Worm (Caenorhabditis elegans) whole organism, L1 larva: ENCODE data around the gene srh-127.

ENCODE experiments used
- C16A3.4 ChIP-seq: fragments of 150-350 bp; optimal IDR thresholded peaks from 2 replicates; lab custom pipeline; 2014; ENCODE audit warnings: missing biosample characterization, missing genetic modification characterization
- aha-1 ChIP-seq: fragments of 150-350 bp; optimal IDR thresholded peaks from 2 replicates; lab custom pipeline; 2014; ENCODE audit warnings: missing biosample characterization, missing genetic modification characterization
- ama-1 ChIP-seq: fragments of 150-350 bp; optimal IDR thresholded peaks from 2 replicates; lab custom pipeline; 2014
- ceh-8 ChIP-seq: fragments of 200-800 bp; sonication (Bioruptor generic); optimal IDR thresholded peaks from 2 replicates; lab custom pipeline; 2018; ENCODE audit warnings: mild to moderate bottlenecking, missing genetic modification characterization, moderate library complexity, missing compliant biosample characterization
- ceh-82 ChIP-seq, 3 experiments: fragments of 150-350 bp in 1 of 3; sonication (generic microtip) in 2 of 3; optimal IDR thresholded peaks; 2 replicates each; lab custom pipeline; 2014 to 2017; ENCODE audit warnings: missing biosample characterization in 3 of 3, missing genetic modification characterization in 3 of 3
- ceh-90 ChIP-seq: sonication (generic microtip); optimal IDR thresholded peaks from 2 replicates; lab custom pipeline; 2016; ENCODE audit warnings: missing genetic modification characterization, missing compliant biosample characterization
- dpl-1 ChIP-seq, 3 experiments: fragments of 150-350 bp in 2 of 3; sonication (generic microtip) in 1 of 3; optimal IDR thresholded peaks; 2 replicates each; lab custom pipeline; 2014 to 2017; ENCODE audit warnings: missing biosample characterization in 3 of 3, missing genetic modification characterization in 3 of 3, missing genetic modification reagents in 3 of 3
- efl-1 ChIP-seq, 4 experiments: fragments of 150-350 bp; optimal IDR thresholded peaks in 3 of 4; peaks in 1 of 4; 1 replicate in 1 of 4; 2 replicates in 3 of 4; lab custom pipeline; 2014; ENCODE audit warnings: missing biosample characterization in 2 of 4, missing genetic modification characterization in 2 of 4, missing genetic modification reagents in 2 of 4
- egl-27 ChIP-seq, 2 experiments: fragments of 150-350 bp in 1 of 2; sonication (generic microtip); optimal IDR thresholded peaks; 3 replicates each; lab custom pipeline; 2017 to 2018; ENCODE audit warnings: missing biosample characterization in 2 of 2, missing genetic modification characterization in 2 of 2, missing genetic modification reagents in 2 of 2
- elt-2 ChIP-seq: sonication (generic microtip); optimal IDR thresholded peaks from 2 replicates; lab custom pipeline; 2016; ENCODE audit warnings: missing genetic modification characterization, mild to moderate bottlenecking, inconsistent platforms, missing compliant biosample characterization, missing genetic modification reagents
- fkh-10 ChIP-seq: sonication (generic microtip); optimal IDR thresholded peaks from 2 replicates; lab custom pipeline; 2017; ENCODE audit warnings: missing biosample characterization, missing genetic modification reagents, missing genetic modification characterization
- grh-1 ChIP-seq: fragments of 200-800 bp; sonication (Bioruptor generic); IDR thresholded peaks from 2 replicates; pipeline ENCODE4 v1.3.6; 2022; ENCODE audit warnings: missing genetic modification reagents, missing genetic modification characterization, missing compliant biosample characterization
- irx-1 ChIP-seq: sonication (generic microtip); optimal IDR thresholded peaks from 2 replicates; lab custom pipeline; 2016; ENCODE audit warnings: missing genetic modification characterization, missing compliant biosample characterization
- jun-1 ChIP-seq: fragments of 150-350 bp; optimal IDR thresholded peaks from 2 replicates; lab custom pipeline; 2014; ENCODE audit warnings: missing biosample characterization, missing genetic modification reagents, missing genetic modification characterization
- lin-35 ChIP-seq, 2 experiments: fragments of 150-350 bp; optimal IDR thresholded peaks; 2 replicates each; lab custom pipeline; 2014; ENCODE audit warnings: missing biosample characterization in 2 of 2, missing genetic modification characterization in 2 of 2, missing genetic modification reagents in 2 of 2
- lin-39 ChIP-seq: fragments of 150-350 bp; optimal IDR thresholded peaks from 2 replicates; lab custom pipeline; 2014; ENCODE audit warnings: missing biosample characterization, missing genetic modification reagents, missing genetic modification characterization
- lir-3 ChIP-seq: sonication (generic microtip); optimal IDR thresholded peaks from 2 replicates; lab custom pipeline; 2016; ENCODE audit warnings: mild to moderate bottlenecking, missing genetic modification characterization, moderate library complexity, missing compliant biosample characterization; ENCODE audit not compliant: poor library complexity
- lsy-2 ChIP-seq, 2 experiments: fragments of 150-350 bp; optimal IDR thresholded peaks; 2 replicates each; lab custom pipeline; 2014; ENCODE audit warnings: missing biosample characterization in 2 of 2, missing genetic modification characterization in 2 of 2
- nhr-20 ChIP-seq: sonication (generic microtip); optimal IDR thresholded peaks from 2 replicates; lab custom pipeline; 2016; ENCODE audit warnings: mild to moderate bottlenecking, missing genetic modification characterization, missing compliant biosample characterization
- nhr-28 ChIP-seq: fragments of 150-350 bp; optimal IDR thresholded peaks from 2 replicates; lab custom pipeline; 2014; ENCODE audit warnings: missing biosample characterization, missing genetic modification characterization
- nhr-71 ChIP-seq: sonication (generic microtip); optimal IDR thresholded peaks from 2 replicates; lab custom pipeline; 2016; ENCODE audit warnings: mild to moderate bottlenecking, missing genetic modification characterization, moderate library complexity, missing compliant biosample characterization
- nhr-77 ChIP-seq: fragments of 150-350 bp; optimal IDR thresholded peaks from 2 replicates; lab custom pipeline; 2014; ENCODE audit warnings: missing biosample characterization, missing genetic modification characterization
- pqm-1 ChIP-seq: sonication (generic microtip); optimal IDR thresholded peaks from 3 replicates; lab custom pipeline; 2017; ENCODE audit warnings: missing biosample characterization, missing genetic modification characterization
- rnt-1 ChIP-seq: sonication (generic microtip); optimal IDR thresholded peaks from 2 replicates; lab custom pipeline; 2016; ENCODE audit warnings: mild to moderate bottlenecking, missing genetic modification characterization, moderate library complexity, missing compliant biosample characterization
- skn-1 ChIP-seq: fragments of 150-350 bp; optimal IDR thresholded peaks from 2 replicates; lab custom pipeline; 2014; ENCODE audit warnings: missing biosample characterization, missing genetic modification characterization
- snpc-4 ChIP-seq: fragments of 150-350 bp; optimal IDR thresholded peaks from 2 replicates; lab custom pipeline; 2014; ENCODE audit warnings: missing biosample characterization, missing genetic modification characterization
- sup-37 ChIP-seq: fragments of 200-800 bp; sonication (Bioruptor generic); optimal IDR thresholded peaks from 2 replicates; lab custom pipeline; 2018; ENCODE audit warnings: mild to moderate bottlenecking, missing genetic modification characterization, missing compliant biosample characterization
- tbx-2 ChIP-seq: sonication (generic microtip); optimal IDR thresholded peaks from 2 replicates; lab custom pipeline; 2016; ENCODE audit warnings: missing genetic modification characterization, missing compliant biosample characterization
- tlp-1 ChIP-seq: fragments of 150-350 bp; optimal IDR thresholded peaks from 2 replicates; lab custom pipeline; 2014; ENCODE audit warnings: missing biosample characterization, missing genetic modification characterization
- unc-62 ChIP-seq: fragments of 150-350 bp; optimal IDR thresholded peaks from 2 replicates; lab custom pipeline; 2014; ENCODE audit warnings: missing biosample characterization, missing genetic modification reagents, missing genetic modification characterization
- unc-98 ChIP-seq: fragments of 200-800 bp; sonication (Bioruptor generic); IDR thresholded peaks from 2 replicates; pipeline ENCODE4 v1.3.6; 2022; ENCODE audit warnings: missing genetic modification characterization, missing compliant biosample characterization
- xbp-1 ChIP-seq: sonication (generic microtip); optimal IDR thresholded peaks from 2 replicates; lab custom pipeline; 2016; ENCODE audit warnings: missing genetic modification characterization, missing compliant biosample characterization
- ztf-11 ChIP-seq, 2 experiments: sonication (generic microtip); optimal IDR thresholded peaks; 2 replicates each; lab custom pipeline; 2016 to 2017; ENCODE audit warnings: missing genetic modification characterization in 2 of 2, missing biosample characterization in 1 of 2, missing compliant biosample characterization in 1 of 2

The srh-127 gene

DNA sequence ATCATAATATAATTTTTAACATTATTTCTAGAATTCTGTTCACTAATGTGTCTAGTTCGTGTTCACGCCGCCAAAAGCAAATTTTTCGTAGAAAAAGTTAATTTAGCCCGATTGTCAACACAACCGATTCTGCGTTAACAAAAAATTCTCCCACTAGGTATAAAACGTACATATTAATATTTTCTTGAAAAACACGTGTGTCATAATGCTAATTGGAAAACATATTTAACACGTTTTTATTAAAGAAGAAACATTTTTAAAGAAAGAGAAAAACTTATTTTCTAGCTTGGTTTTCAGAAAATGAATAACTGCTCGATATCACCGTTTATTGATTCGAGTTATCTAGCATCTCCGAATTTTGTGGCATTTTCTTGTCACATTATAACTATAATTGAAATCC is 22.9 kb upstream of the srh-127 start, which contains the start of gene srh-243:
TSS of gene srh-243 (plus strand) at position 301 of the 400 bp plus-strand sequence.
- no peak for TF ChIP-seq egl-27 (tag; optimal IDR thresholded peaks at IDR 0.05; lab: Kevin White, UChicago)
- TF ChIP-seq lir-3 = no peak
- TF ChIP-seq rnt-1 (tag; lab: Kevin White, UChicago) = no peak
- TF ChIP-seq ceh-82 (tag; optimal IDR thresholded peaks at IDR 0.05; lab: Kevin White, UChicago) = no peak
- no peak for TF ChIP-seq aha-1 (tag; lab: Kevin White, UChicago)
- TF ChIP-seq grh-1 (GFP tag; lab: Robert Waterston, UW) = no peak
- TF ChIP-seq unc-62 (GFP tag; lab: Kevin White, UChicago) = no peak
- TF ChIP-seq sup-37 (GFP tag; lab: Kevin White, UChicago) = no peak
- TF ChIP-seq ceh-90 (tag; lab: Kevin White, UChicago) = no peak
- TF ChIP-seq pqm-1 = no peak
- no peak for TF ChIP-seq tbx-2 (tag; lab: Kevin White, UChicago)
- TF ChIP-seq lin-39 = no peak

ce11 chrV:2871754-2872504 is 21.1 kb upstream of the srh-127 start:
- TF ChIP-seq ztf-11 (tag; optimal IDR thresholded peaks at IDR 0.05; lab: Kevin White, UChicago) (no peak), rnt-1 (tag; lab: Kevin White, UChicago) (no peak), fkh-10 (GFP tag; lab: Kevin White, UChicago) (no peak)

DNA sequence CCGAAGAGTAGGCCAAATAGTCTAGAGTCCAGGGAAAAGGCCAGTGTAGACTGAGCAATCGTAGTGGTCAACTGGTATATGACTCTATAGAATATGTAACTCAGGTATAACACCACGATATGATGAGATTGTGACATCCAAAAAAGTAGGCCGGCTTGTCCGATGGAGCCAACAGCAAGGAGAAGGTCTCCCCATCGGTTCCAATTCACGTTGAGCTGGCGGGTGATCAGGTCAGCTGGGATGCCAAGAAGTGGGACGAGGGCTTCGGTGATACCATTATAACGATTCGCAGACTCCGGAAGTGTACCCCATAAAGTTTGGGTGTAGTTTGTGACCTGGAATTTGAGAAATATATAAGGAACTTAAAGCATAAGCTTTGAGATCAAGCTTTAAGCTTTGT is 20.1 kb upstream of the srh-127 start:
- TF ChIP-seq C16A3.4 = no peak
- TF ChIP-seq nhr-20 (tag; lab: Kevin White, UChicago) = no peak
- no peak for TF ChIP-seq ceh-8 (GFP tag; lab: Kevin White, UChicago)
- no peak for TF ChIP-seq skn-1 (tag; lab: Kevin White, UChicago)
- no peak for TF ChIP-seq irx-1 (tag; lab: Kevin White, UChicago)
- TF ChIP-seq nhr-28 (tag; lab: Kevin White, UChicago) = no peak
- no peak for TF ChIP-seq nhr-71 (tag; lab: Kevin White, UChicago)
- TF ChIP-seq unc-98 (GFP tag; lab: Robert Waterston, UW) = no peak
- no peak for TF ChIP-seq lsy-2 (tag; optimal IDR thresholded peaks at IDR 0.05; lab: Kevin White, UChicago)
- no peak for TF ChIP-seq snpc-4
- TF ChIP-seq nhr-77 (tag; lab: Kevin White, UChicago) = no peak
- no peak for TF ChIP-seq tlp-1 (tag; lab: Kevin White, UChicago)
- no peak for TF ChIP-seq ama-1 (lab: Kevin White, UChicago)
- TF ChIP-seq ztf-11 (tag; optimal IDR thresholded peaks at IDR 0.05; lab: Kevin White, UChicago) = no peak
- TF ChIP-seq lin-39 = no peak
- no peak for TF ChIP-seq xbp-1 (tag; lab: Kevin White, UChicago)
- TF ChIP-seq jun-1 (tag; lab: Kevin White, UChicago) = no peak

DNA sequence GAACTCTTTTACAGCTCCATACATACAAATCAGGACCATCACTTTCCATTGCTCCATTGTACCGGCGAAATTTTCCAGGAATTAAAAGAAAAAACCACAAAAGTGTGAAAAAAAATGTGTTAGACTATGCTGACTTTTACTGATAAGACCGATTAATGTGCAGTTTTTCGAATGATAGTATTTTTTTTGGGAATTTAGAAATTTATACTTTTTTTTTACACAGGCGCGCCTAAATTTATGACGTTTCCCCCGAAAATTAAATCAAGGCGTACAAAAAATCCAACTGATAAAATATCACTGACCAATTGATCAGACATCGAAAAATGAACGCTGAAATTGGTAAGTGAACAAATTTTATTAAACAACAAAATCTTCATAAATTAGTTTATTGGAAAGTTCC is 17.7 kb upstream of the srh-127 start, which contains the start of gene folt-2:
TSS of gene folt-2 (minus strand) at position 179 of the 400 bp plus-strand sequence.
- TF ChIP-seq efl-1 (optimal IDR thresholded peaks at IDR 0.05; lab: Kevin White, UChicago) (no peak), efl-1 (GFP tag; optimal IDR thresholded peaks at IDR 0.05 in 1 of 2; lab: Kevin White, UChicago) (peak in 1 of 2 experiments; percentile 22), grh-1 (GFP tag; lab: Robert Waterston, UW) (no peak), elt-2 (peak; percentile 50), dpl-1 (GFP tag; optimal IDR thresholded peaks at IDR 0.05; lab: Kevin White, UChicago) (no peak), nhr-71 (tag; lab: Kevin White, UChicago) (peak; percentile 10), ceh-90 (tag; lab: Kevin White, UChicago) (no peak), lin-35 (GFP tag; optimal IDR thresholded peaks at IDR 0.05; lab: Kevin White, UChicago) (no peak)
